Worm (Caenorhabditis elegans) whole organism, late embryonic: Measurements from ENCODE around the gene npr-26.

ENCODE experiments used
- C08G9.2 ChIP-seq: sonication (generic microtip); optimal IDR thresholded peaks from 2 replicates; lab custom pipeline; 2016; ENCODE audit warnings: mild to moderate bottlenecking, missing genetic modification characterization, moderate library complexity, missing compliant biosample characterization
- C38D4.7 ChIP-seq: fragments of 200-800 bp; sonication (Bioruptor generic); optimal IDR thresholded peaks from 2 replicates; lab custom pipeline; 2018; ENCODE audit warnings: mild to moderate bottlenecking, missing genetic modification characterization, moderate library complexity, missing compliant biosample characterization
- K09A11.1 ChIP-seq: sonication (generic microtip); optimal IDR thresholded peaks from 2 replicates; lab custom pipeline; 2017; ENCODE audit warnings: antibody characterized with exemption, mild to moderate bottlenecking, missing genetic modification characterization, missing compliant biosample characterization; ENCODE audit not compliant: insufficient read depth
- T23F11.4 ChIP-seq: fragments of 200-800 bp; sonication (Bioruptor generic); optimal IDR thresholded peaks from 2 replicates; lab custom pipeline; 2018; ENCODE audit warnings: mild to moderate bottlenecking, missing genetic modification characterization, missing compliant biosample characterization
- ama-1 ChIP-seq: fragments of 150-350 bp; optimal IDR thresholded peaks from 2 replicates; lab custom pipeline; 2014
- ceh-18 ChIP-seq: sonication (generic microtip); optimal IDR thresholded peaks from 2 replicates; lab custom pipeline; 2016; ENCODE audit warnings: missing genetic modification characterization, missing compliant biosample characterization
- ceh-19 ChIP-seq: fragments of 200-800 bp; sonication (Bioruptor generic); optimal IDR thresholded peaks from 2 replicates; lab custom pipeline; 2018; ENCODE audit warnings: mild to moderate bottlenecking, missing genetic modification characterization, missing compliant biosample characterization
- ceh-2 ChIP-seq: sonication (generic microtip); optimal IDR thresholded peaks from 2 replicates; lab custom pipeline; 2016; ENCODE audit warnings: missing genotype, missing genetic modification characterization, missing compliant biosample characterization
- ceh-22 ChIP-seq: sonication (generic microtip); optimal IDR thresholded peaks from 2 replicates; lab custom pipeline; 2017; ENCODE audit warnings: missing biosample characterization, missing genetic modification characterization
- ceh-30 ChIP-seq: fragments of 150-350 bp; optimal IDR thresholded peaks from 2 replicates; lab custom pipeline; 2014; ENCODE audit warnings: missing biosample characterization, missing genetic modification characterization
- ceh-31 ChIP-seq: sonication (generic microtip); optimal IDR thresholded peaks from 2 replicates; lab custom pipeline; 2016; ENCODE audit warnings: missing genetic modification characterization, missing compliant biosample characterization
- ceh-34 ChIP-seq: sonication (generic microtip); optimal IDR thresholded peaks from 2 replicates; lab custom pipeline; 2016; ENCODE audit warnings: mild to moderate bottlenecking, missing genetic modification characterization, missing compliant biosample characterization
- ceh-6 ChIP-seq: fragments of 200-800 bp; sonication (Bioruptor generic); optimal IDR thresholded peaks from 2 replicates; lab custom pipeline; 2018; ENCODE audit warnings: mild to moderate bottlenecking, missing genetic modification characterization, missing compliant biosample characterization
- dmd-4 ChIP-seq: sonication (generic microtip); optimal IDR thresholded peaks from 2 replicates; lab custom pipeline; 2016; ENCODE audit warnings: borderline replicate concordance, missing genetic modification characterization, missing compliant biosample characterization
- elt-2 ChIP-seq: sonication (generic microtip); optimal IDR thresholded peaks from 2 replicates; lab custom pipeline; 2016; ENCODE audit warnings: missing genetic modification reagents, missing genetic modification characterization, missing compliant biosample characterization
- elt-4 ChIP-seq: sonication (generic microtip); optimal IDR thresholded peaks from 2 replicates; lab custom pipeline; 2016; ENCODE audit warnings: missing genetic modification characterization, missing compliant biosample characterization
- ets-4 ChIP-seq: sonication (generic microtip); optimal IDR thresholded peaks from 2 replicates; lab custom pipeline; 2016; ENCODE audit warnings: missing genetic modification characterization, missing compliant biosample characterization
- fkh-10 ChIP-seq: fragments of 150-350 bp; optimal IDR thresholded peaks from 2 replicates; lab custom pipeline; 2014; ENCODE audit warnings: missing biosample characterization, missing genetic modification reagents, missing genetic modification characterization
- fkh-6 ChIP-seq: sonication (generic microtip); optimal IDR thresholded peaks from 2 replicates; lab custom pipeline; 2016; ENCODE audit warnings: missing genetic modification characterization, missing compliant biosample characterization
- gmeb-2 ChIP-seq: sonication (generic microtip); optimal IDR thresholded peaks from 2 replicates; lab custom pipeline; 2016; ENCODE audit warnings: missing genetic modification characterization, inconsistent platforms, missing compliant biosample characterization
- hlh-15 ChIP-seq: sonication (generic microtip); optimal IDR thresholded peaks from 2 replicates; lab custom pipeline; 2016; ENCODE audit warnings: missing genetic modification characterization, missing compliant biosample characterization
- hlh-30 ChIP-seq: sonication (generic microtip); optimal IDR thresholded peaks from 2 replicates; lab custom pipeline; 2017; ENCODE audit warnings: antibody characterized with exemption, missing genetic modification characterization, missing compliant biosample characterization; ENCODE audit not compliant: insufficient read depth
- hlh-6 ChIP-seq: sonication (generic microtip); optimal IDR thresholded peaks from 2 replicates; lab custom pipeline; 2016; ENCODE audit warnings: missing genotype, missing genetic modification characterization, missing compliant biosample characterization
- lim-6 ChIP-seq: sonication (generic microtip); optimal IDR thresholded peaks from 2 replicates; lab custom pipeline; 2016; ENCODE audit warnings: missing genetic modification characterization, missing compliant biosample characterization
- nfya-1 ChIP-seq: sonication (generic microtip); optimal IDR thresholded peaks from 2 replicates; lab custom pipeline; 2017; ENCODE audit warnings: missing genetic modification characterization, mild to moderate bottlenecking, missing compliant biosample characterization, antibody characterized with exemption, moderate library complexity
- npax-4 ChIP-seq: sonication (generic microtip); optimal IDR thresholded peaks from 2 replicates; lab custom pipeline; 2016; ENCODE audit warnings: missing genetic modification characterization, missing compliant biosample characterization
- odd-2 ChIP-seq: sonication (generic microtip); optimal IDR thresholded peaks from 2 replicates; lab custom pipeline; 2017; ENCODE audit warnings: antibody characterized with exemption, mild to moderate bottlenecking, missing genetic modification characterization, missing compliant biosample characterization
- pag-3 ChIP-seq: sonication (generic microtip); optimal IDR thresholded peaks from 2 replicates; lab custom pipeline; 2016; ENCODE audit warnings: missing compliant biosample characterization, missing genetic modification characterization, borderline replicate concordance
- pat-9 ChIP-seq: fragments of 200-800 bp; sonication (Bioruptor generic); optimal IDR thresholded peaks from 2 replicates; lab custom pipeline; 2018; ENCODE audit warnings: mild to moderate bottlenecking, missing genetic modification characterization, moderate library complexity, missing compliant biosample characterization
- pax-1 ChIP-seq: fragments of 150-350 bp; optimal IDR thresholded peaks from 2 replicates; lab custom pipeline; 2014; ENCODE audit warnings: missing biosample characterization, missing genetic modification characterization
- pha-4 ChIP-seq: fragments of 150-350 bp; optimal IDR thresholded peaks from 2 replicates; lab custom pipeline; 2018; ENCODE audit warnings: missing biosample characterization, missing genetic modification reagents, missing genetic modification characterization
- rnt-1 ChIP-seq: sonication (generic microtip); optimal IDR thresholded peaks from 2 replicates; lab custom pipeline; 2016; ENCODE audit warnings: missing genetic modification characterization, missing compliant biosample characterization
- sdc-2 ChIP-seq: sonication (generic microtip); optimal IDR thresholded peaks from 2 replicates; lab custom pipeline; 2016; ENCODE audit warnings: missing genotype, missing genetic modification characterization, missing compliant biosample characterization
- sox-2 ChIP-seq: fragments of 200-800 bp; sonication (Bioruptor generic); IDR thresholded peaks from 2 replicates; pipeline ENCODE4 v1.3.6; 2022; ENCODE audit warnings: missing genetic modification reagents, missing genetic modification characterization, missing compliant biosample characterization
- syd-9 ChIP-seq: sonication (generic microtip); optimal IDR thresholded peaks from 2 replicates; lab custom pipeline; 2016; ENCODE audit warnings: mild to moderate bottlenecking, missing genetic modification characterization, moderate library complexity, missing compliant biosample characterization
- unc-55 ChIP-seq: sonication (generic microtip); optimal IDR thresholded peaks from 2 replicates; lab custom pipeline; 2017; ENCODE audit warnings: missing biosample characterization, missing genetic modification reagents, missing genetic modification characterization
- unc-86 ChIP-seq: sonication (generic microtip); optimal IDR thresholded peaks from 2 replicates; lab custom pipeline; 2016; ENCODE audit warnings: missing genetic modification characterization, missing compliant biosample characterization
- zip-5 ChIP-seq: sonication (generic microtip); optimal IDR thresholded peaks from 2 replicates; lab custom pipeline; 2016; ENCODE audit warnings: missing genetic modification characterization, missing compliant biosample characterization

Gene npr-26

ce11 chrIV:17407025-17407424, 10.6 kb downstream of the npr-26 start, which contains the start of gene T02D1.7:
T02D1.7 (minus strand) TSS chrIV:17407125.
- TF ChIP-seq ceh-22 (tag; lab: Kevin White, UChicago) = no peak
- TF ChIP-seq ceh-6 (GFP tag; lab: Kevin White, UChicago) = no peak
- TF ChIP-seq lim-6 (tag; lab: Kevin White, UChicago) = no peak
- no peak for TF ChIP-seq unc-55 (GFP tag; lab: Kevin White, UChicago)
- no peak for TF ChIP-seq ama-1 (lab: Kevin White, UChicago)
- no peak for TF ChIP-seq ets-4 (tag; lab: Kevin White, UChicago)
- TF ChIP-seq nfya-1 (tag; lab: Kevin White, UChicago) = no peak
- TF ChIP-seq pag-3 (tag; lab: Kevin White, UChicago) = no peak
- TF ChIP-seq gmeb-2 = no peak
- TF ChIP-seq fkh-10 (GFP tag; lab: Kevin White, UChicago) = no peak
- no peak for TF ChIP-seq npax-4 (tag; lab: Kevin White, UChicago)
- TF ChIP-seq ceh-31 (tag; lab: Kevin White, UChicago) = no peak
- no peak for TF ChIP-seq C08G9.2 (tag; lab: Kevin White, UChicago)

DNA sequence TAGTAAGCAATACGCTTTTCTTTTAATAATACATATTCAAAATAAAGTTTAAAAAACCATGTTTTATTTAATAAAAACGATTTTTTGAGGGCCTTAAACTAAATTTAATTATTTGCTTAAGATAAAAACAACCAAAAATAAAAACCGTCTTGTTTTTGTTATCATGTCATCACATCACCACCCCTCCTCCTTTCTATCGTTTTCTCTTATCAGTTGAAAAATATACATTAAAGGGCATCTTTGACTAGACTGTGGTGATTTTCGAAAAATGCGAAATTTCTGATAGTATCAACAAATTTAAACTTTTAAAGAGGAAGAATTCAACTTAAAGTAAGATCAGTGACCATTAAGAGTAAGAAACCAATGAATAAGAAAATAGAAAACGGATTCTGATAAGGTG, 11.5 kb downstream of the npr-26 start:
- TF ChIP-seq elt-2 (tag; lab: Kevin White, UChicago) (peak; percentile 82), ceh-19 (GFP tag; lab: Kevin White, UChicago) (no peak)

DNA sequence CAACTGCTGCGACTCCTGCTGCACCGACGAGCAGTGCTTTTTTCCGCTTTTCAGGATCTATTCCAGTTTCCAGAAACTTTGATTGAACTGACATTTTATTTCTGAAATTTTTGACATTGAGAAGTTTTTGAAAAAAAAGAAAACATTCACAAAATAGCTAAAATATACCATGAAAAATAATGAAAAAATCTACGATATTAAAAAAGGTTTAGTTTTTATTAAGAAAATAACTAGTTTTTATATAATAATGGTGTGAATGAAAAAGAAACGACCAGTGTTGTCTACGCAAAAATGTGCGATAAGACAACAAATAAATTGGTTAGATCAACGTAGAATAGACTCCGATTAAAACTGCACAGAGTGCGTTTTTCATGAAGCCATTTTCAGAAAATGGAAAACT, 12.1 kb downstream of the npr-26 start, which contains the start of gene pmp-4:
Gene pmp-4 (minus strand): TSS at position 101 of the 400 bp plus-strand sequence.
- TF ChIP-seq C08G9.2 (tag; lab: Kevin White, UChicago) (no peak), pax-1 (tag; lab: Kevin White, UChicago) (no peak), ceh-2 (no peak), pha-4 (tag; lab: Kevin White, UChicago) (no peak), odd-2 (tag; lab: Kevin White, UChicago) (no peak)

DNA sequence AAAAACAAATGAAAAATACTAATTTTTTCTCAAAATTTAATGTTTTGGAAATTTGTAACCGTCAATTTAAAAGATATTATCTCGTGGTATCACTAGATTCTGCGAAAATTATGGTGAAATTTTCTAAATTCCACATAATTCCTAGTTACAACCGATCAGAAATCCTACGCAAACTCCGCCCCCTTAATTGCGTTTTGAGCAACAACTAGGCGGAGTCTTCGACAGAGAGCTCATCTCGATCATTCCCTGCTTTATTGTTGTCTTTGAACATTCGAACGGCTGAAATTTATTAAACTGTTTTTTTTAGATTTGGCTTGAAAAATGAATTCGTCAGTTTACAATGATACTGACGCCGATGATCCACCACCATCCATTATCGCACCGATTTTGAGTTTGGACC, 18.2 kb downstream of the npr-26 start, which contains the start of gene T02D1.4:
Gene T02D1.4 (plus strand): TSS at position 301 of the 400 bp plus-strand sequence.
- TF ChIP-seq ets-4 (tag; lab: Kevin White, UChicago) = no peak
- TF ChIP-seq ceh-30 (tag; lab: Kevin White, UChicago) = no peak
- TF ChIP-seq fkh-6 (tag; lab: Kevin White, UChicago) = no peak
- TF ChIP-seq sdc-2 = no peak
- TF ChIP-seq syd-9 (tag; lab: Kevin White, UChicago) = no peak
- no peak for TF ChIP-seq gmeb-2
- no peak for TF ChIP-seq zip-5 (tag; lab: Kevin White, UChicago)
- TF ChIP-seq C38D4.7 (GFP tag; lab: Kevin White, UChicago) = no peak
- no peak for TF ChIP-seq unc-86 (tag; lab: Kevin White, UChicago)
- no peak for TF ChIP-seq sox-2 (GFP tag; lab: Robert Waterston, UW)
- TF ChIP-seq ceh-31 (tag; lab: Kevin White, UChicago) = no peak
- no peak for TF ChIP-seq rnt-1 (tag; lab: Kevin White, UChicago)
- no peak for TF ChIP-seq C08G9.2 (tag; lab: Kevin White, UChicago)

ce11 chrIV:17395910-17396309, 21.7 kb downstream of the npr-26 start, which contains the start of gene sru-15:
sru-15 (plus strand) TSS chrIV:17396210.
- TF ChIP-seq K09A11.1 = no peak
- no peak for TF ChIP-seq ceh-18 (tag; lab: Kevin White, UChicago)
- no peak for TF ChIP-seq ets-4 (tag; lab: Kevin White, UChicago)
- no peak for TF ChIP-seq pat-9 (tag; lab: Kevin White, UChicago)
- no peak for TF ChIP-seq elt-4 (tag; lab: Kevin White, UChicago)
- TF ChIP-seq hlh-15 (tag; lab: Kevin White, UChicago) = no peak
- TF ChIP-seq sdc-2 = no peak
- no peak for TF ChIP-seq fkh-10 (GFP tag; lab: Kevin White, UChicago)
- no peak for TF ChIP-seq lim-6 (tag; lab: Kevin White, UChicago)
- TF ChIP-seq ceh-31 (tag; lab: Kevin White, UChicago) = no peak
- no peak for TF ChIP-seq ceh-34
- TF ChIP-seq hlh-6 (tag; lab: Kevin White, UChicago) = no peak
- no peak for TF ChIP-seq dmd-4 (tag; lab: Kevin White, UChicago)
- no peak for TF ChIP-seq T23F11.4 (GFP tag; lab: Kevin White, UChicago)
- TF ChIP-seq hlh-30 (tag; lab: Kevin White, UChicago) = no peak
- no peak for TF ChIP-seq C08G9.2 (tag; lab: Kevin White, UChicago)
